Worm (Caenorhabditis elegans): ENCODE data around the gene C18G1.8.
A peak's percentile ranks its signal among the peaks of the same experiment; 100 is the strongest.

C18G1.8 gene

ce11 chrV:4806859-4807258, 40.5 kb upstream of the C18G1.8 start:
- TF ChIP-seq mxl-3 (GFP tag; optimal IDR thresholded peaks at IDR 0.05), result peak; percentile 9
- TF ChIP-seq nhr-28 (tag; optimal IDR thresholded peaks at IDR 0.05), result peak; percentile 67
- no peak for TF ChIP-seq nhr-102 (tag; optimal IDR thresholded peaks at IDR 0.05)
- no peak for TF ChIP-seq spr-1 (tag; optimal IDR thresholded peaks at IDR 0.05)
- TF ChIP-seq hlh-30 (tag; optimal IDR thresholded peaks at IDR 0.05; ENCODE audit: insufficient read depth), result peak; percentile 50
- no peak for TF ChIP-seq nhr-48 (tag; optimal IDR thresholded peaks at IDR 0.05)
- TF ChIP-seq nhr-77 (tag; optimal IDR thresholded peaks at IDR 0.05), result no peak
- TF ChIP-seq saeg-2 (GFP tag; IDR thresholded peaks at IDR 0.05), result no peak
- no peak for TF ChIP-seq egl-27 (tag; optimal IDR thresholded peaks at IDR 0.05)
- no peak for TF ChIP-seq dve-1 (tag; optimal IDR thresholded peaks at IDR 0.05; ENCODE audit: insufficient read depth)
- no peak for TF ChIP-seq ZK546.5 (tag; optimal IDR thresholded peaks at IDR 0.05)
- TF ChIP-seq daf-12 (tag; optimal IDR thresholded peaks at IDR 0.05), result no peak
- no peak for TF ChIP-seq dmd-6 (GFP tag; IDR thresholded peaks at IDR 0.05)
- TF ChIP-seq mep-1 (tag; optimal IDR thresholded peaks at IDR 0.05), result no peak
- no peak for TF ChIP-seq zfp-3 (GFP tag; conservative IDR thresholded peaks at IDR 0.05)
- TF ChIP-seq snpc-1.2 (GFP tag; IDR thresholded peaks at IDR 0.05), result no peak
- TF ChIP-seq unc-130 (GFP tag; optimal IDR thresholded peaks at IDR 0.05), result no peak
- no peak for TF ChIP-seq nhr-11 (tag; optimal IDR thresholded peaks at IDR 0.05)
- TF ChIP-seq T20F7.1 (GFP tag; optimal IDR thresholded peaks at IDR 0.05), result no peak
- TF ChIP-seq nhr-237 (tag; optimal IDR thresholded peaks at IDR 0.05), result no peak
- TF ChIP-seq F10B5.3 (tag; optimal IDR thresholded peaks at IDR 0.05), result no peak

DNA sequence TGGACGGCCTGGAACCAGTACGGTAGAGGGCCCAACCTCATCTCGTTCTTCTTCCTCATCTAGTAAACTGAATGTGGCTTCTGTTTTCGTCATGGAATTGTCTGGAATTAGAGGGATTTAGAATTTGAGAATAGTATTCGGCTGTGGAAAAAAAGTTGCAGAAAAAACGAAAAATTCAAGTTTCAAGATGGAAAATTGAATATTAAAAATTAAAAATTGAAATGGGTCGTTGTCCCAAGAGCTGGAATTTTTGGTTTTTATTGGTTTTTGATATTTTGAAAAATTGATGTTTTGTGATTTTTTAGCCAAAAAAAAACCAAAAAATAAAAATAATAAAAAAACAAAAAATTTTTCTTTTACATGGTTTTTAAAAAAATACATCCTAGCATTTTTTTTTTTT, 39.4 kb upstream of the C18G1.8 start, which contains the start of gene R02F11.3:
Gene R02F11.3, minus strand, starts transcription at position 101 of the 400 bp plus-strand sequence.
- TF ChIP-seq nhr-111 (GFP tag; optimal IDR thresholded peaks at IDR 0.05), result no peak
- no peak for TF ChIP-seq daf-16 (GFP tag; optimal IDR thresholded peaks at IDR 0.05)
- TF ChIP-seq daf-16 (tag; optimal IDR thresholded peaks at IDR 0.05), result no peak
- no peak for TF ChIP-seq ceh-62 (tag; optimal IDR thresholded peaks at IDR 0.05)
- no peak for TF ChIP-seq hlh-11 (tag; optimal IDR thresholded peaks at IDR 0.05)
- TF ChIP-seq aha-1 (tag), result no peak
- TF ChIP-seq jun-1 (tag; optimal IDR thresholded peaks at IDR 0.05), result no peak
- TF ChIP-seq Y105C5A.15 (GFP tag; IDR thresholded peaks at IDR 0.05), result no peak
- TF ChIP-seq mxl-3 (GFP tag; optimal IDR thresholded peaks at IDR 0.05), result no peak
- no peak for TF ChIP-seq saeg-2 (GFP tag; IDR thresholded peaks at IDR 0.05)

- peak; percentile 30; the same call in 1 of the 2 replicates for TF ChIP-seq snpc-1.2 (GFP tag; IDR thresholded peaks at IDR 0.05)
- no peak for TF ChIP-seq unc-62 (GFP tag; optimal IDR thresholded peaks at IDR 0.05 in 1 of 2)
- TF ChIP-seq unc-62 (tag; optimal IDR thresholded peaks at IDR 0.05), result no peak
- TF ChIP-seq ceh-44 (GFP tag; IDR thresholded peaks at IDR 0.05), result no peak
- TF ChIP-seq daf-12 (tag; optimal IDR thresholded peaks at IDR 0.05), result no peak
- TF ChIP-seq nhr-6 (tag; optimal IDR thresholded peaks at IDR 0.05), result no peak
- peak; percentile 67 for TF ChIP-seq set-16 (GFP tag; IDR thresholded peaks at IDR 0.05)
- TF ChIP-seq ceh-32 (tag; optimal IDR thresholded peaks at IDR 0.05; ENCODE audit: poor library complexity), result no peak
- peak; percentile 73; the same call in 1 of the 2 replicates for TF ChIP-seq egl-43 (GFP tag; IDR thresholded peaks at IDR 0.05)
These were observed 35.5 kb upstream of the C18G1.8 start for ce11 chrV:4801943-4802342.

- TF ChIP-seq T20F7.1 (GFP tag; optimal IDR thresholded peaks at IDR 0.05) (no peak), set-16 (GFP tag; IDR thresholded peaks at IDR 0.05) (0 out of 2 replicates have a peak, but pooled peaks have one; percentile 11)
These were observed 34.4 kb upstream of the C18G1.8 start, which contains the start of gene R02F11.1 for ce11 chrV:4800794-4801193. R02F11.1 (plus strand) TSS chrV:4801094.

All from whole organism, L4 larva.